Fruit fly (Drosophila melanogaster) whole organism, pupa: ENCODE results near the gene elg1.

Experiments
- CG10348 ChIP-seq: fragments of 200-800 bp; sonication (Bioruptor generic); IDR thresholded peaks from 2 replicates; pipeline ENCODE4 v1.3.6; 2022; ENCODE audit warnings: missing biosample characterization, missing genetic modification characterization
- CG13204 ChIP-seq: fragments of 200-800 bp; sonication (Bioruptor generic); optimal IDR thresholded peaks from 2 replicates; lab custom pipeline; 2018; ENCODE audit warnings: missing biosample characterization, mild to moderate bottlenecking, missing genetic modification characterization, moderate library complexity
- CG15710 ChIP-seq: fragments of 200-800 bp; sonication (Bioruptor generic); optimal IDR thresholded peaks from 2 replicates; lab custom pipeline; 2018; ENCODE audit warnings: missing biosample characterization, mild to moderate bottlenecking, missing genetic modification characterization, moderate library complexity
- CG9948 ChIP-seq: fragments of 200-800 bp; sonication (Bioruptor generic); optimal IDR thresholded peaks from 2 replicates; lab custom pipeline; 2018; ENCODE audit warnings: missing biosample characterization, mild to moderate bottlenecking, missing genetic modification characterization, moderate library complexity

- TF ChIP-seq CG9948 (no peak), CG10348 (GFP tag; lab: Robert Waterston, UW) (no peak), CG13204 (GFP tag; lab: Kevin White, UChicago) (no peak), CG15710 (tag; lab: Kevin White, UChicago) (no peak)
Measured at dm6 chr3L:16128973-16129745, 2.7 kb upstream of the elg1 start, which contains the start of gene SsRbeta.
